Fruit fly (Drosophila melanogaster) whole organism, embryonic: ENCODE data around the gene Oseg1.

ENCODE experiments used
- CG34376 ChIP-seq: fragments of 200-800 bp; sonication (Bioruptor generic); optimal IDR thresholded peaks from 2 replicates; lab custom pipeline; 2018; ENCODE audit warnings: missing biosample characterization, mild to moderate bottlenecking, missing genetic modification characterization
- CG8924 ChIP-seq: fragments of 200-800 bp; optimal IDR thresholded peaks from 3 replicates; lab custom pipeline; 2019; ENCODE audit warnings: missing biosample characterization, mild to moderate bottlenecking, missing genetic modification characterization, moderate library complexity
- Myb ChIP-seq: fragments of 200-800 bp; sonication (Bioruptor generic); optimal IDR thresholded peaks from 2 replicates; lab custom pipeline; 2016; ENCODE audit warnings: missing biosample characterization, missing genetic modification characterization
- Usf ChIP-seq: fragments of 200-800 bp; sonication (Bioruptor generic); optimal IDR thresholded peaks from 2 replicates; lab custom pipeline; 2017; ENCODE audit warnings: missing genotype, missing biosample characterization, missing genetic modification characterization
- ind ChIP-seq: fragments of 200-800 bp; sonication (Bioruptor generic); optimal IDR thresholded peaks from 3 replicates; lab custom pipeline; 2016; ENCODE audit warnings: missing biosample characterization, missing genetic modification characterization
- sens-2 ChIP-seq: fragments of 200-800 bp; sonication (Bioruptor generic); IDR thresholded peaks from 2 replicates; pipeline ENCODE4 v1.3.6; 2022; ENCODE audit warnings: missing biosample characterization, missing genetic modification characterization
- ttk ChIP-seq: fragments of 200-800 bp; sonication (Bioruptor generic); IDR thresholded peaks from 2 replicates; pipeline ENCODE4 v2.1.2; 2022; ENCODE audit warnings: missing biosample characterization, missing genetic modification characterization

dm6 chr3L:8437583-8437982 is 25.0 kb upstream of the Oseg1 start:
- TF ChIP-seq sens-2 (GFP tag; lab: Robert Waterston, UW) (no peak), CG8924 (tag; lab: Kevin White, UChicago) (no peak), Usf (GFP tag; lab: Kevin White, UChicago) (no peak), ind (GFP tag; lab: Kevin White, UChicago) (no peak), Myb (GFP tag; lab: Kevin White, UChicago) (no peak), CG34376 (GFP tag; lab: Kevin White, UChicago) (no peak), ttk (no peak)
